Worm (Caenorhabditis elegans) whole organism, L4 larva: ENCODE measurements around the gene Y54G2A.10.

Experiments
- ZK546.5 ChIP-seq, 2 experiments: sonication (generic microtip); optimal IDR thresholded peaks; 2 replicates each; lab custom pipeline; 2017; ENCODE audit warnings: missing biosample characterization in 2 of 2, missing genetic modification characterization in 2 of 2
- aly-2 ChIP-seq: sonication (generic microtip); optimal IDR thresholded peaks from 2 replicates; lab custom pipeline; 2018; ENCODE audit warnings: missing biosample characterization, missing genetic modification characterization
- ceh-28 ChIP-seq: fragments of 150-350 bp; optimal IDR thresholded peaks from 2 replicates; lab custom pipeline; 2014; ENCODE audit warnings: missing biosample characterization, missing genetic modification reagents, missing genetic modification characterization
- daf-12 ChIP-seq: fragments of 150-350 bp; optimal IDR thresholded peaks from 2 replicates; lab custom pipeline; 2014; ENCODE audit warnings: missing biosample characterization, missing genetic modification reagents, missing genetic modification characterization
- hmg-1.1 ChIP-seq: fragments of 200-800 bp; sonication (Bioruptor generic); IDR thresholded peaks from 2 replicates; pipeline ENCODE4 v1.3.6; 2022; ENCODE audit warnings: missing genetic modification reagents, missing genetic modification characterization, missing compliant biosample characterization
- lin-38 ChIP-seq: fragments of 200-800 bp; sonication (Bioruptor generic); IDR thresholded peaks from 2 replicates; pipeline ENCODE4 v1.3.6; 2022; ENCODE audit warnings: missing genetic modification reagents, missing genetic modification characterization, missing compliant biosample characterization
- mes-2 ChIP-seq: sonication (generic microtip); optimal IDR thresholded peaks from 2 replicates; lab custom pipeline; 2016; ENCODE audit warnings: missing genotype, mild to moderate bottlenecking, missing genetic modification characterization, missing compliant biosample characterization; ENCODE audit not compliant: poor library complexity, severe bottlenecking
- nhr-11 ChIP-seq: fragments of 150-350 bp; optimal IDR thresholded peaks from 2 replicates; lab custom pipeline; 2014; ENCODE audit warnings: missing biosample characterization, missing genetic modification characterization
- nhr-237 ChIP-seq: sonication (generic microtip); optimal IDR thresholded peaks from 2 replicates; lab custom pipeline; 2017; ENCODE audit warnings: missing biosample characterization, missing genetic modification characterization

- TF ChIP-seq mes-2 (tag; lab: Kevin White, UChicago) (peak; percentile 61), lin-38 (peak; percentile 73), daf-12 (tag; lab: Kevin White, UChicago) (no peak), hmg-1.1 (peak; percentile 47; the same call in 1 of the 2 replicates), nhr-237 (tag; lab: Kevin White, UChicago) (no peak), nhr-11 (no peak), ceh-28 (no peak), ZK546.5 (tag; optimal IDR thresholded peaks at IDR 0.05; lab: Kevin White, UChicago) (no peak), aly-2 (tag; lab: Kevin White, UChicago) (no peak)
These were observed 1.5 kb downstream of the Y54G2A.10 start for ce11 chrIV:2801004-2801403.
